Worm (Caenorhabditis elegans) whole organism, late embryonic: ENCODE measurements around the gene nhr-61.

Experiments used
- C38D4.7 ChIP-seq: fragments of 200-800 bp; sonication (Bioruptor generic); optimal IDR thresholded peaks from 2 replicates; lab custom pipeline; 2018; ENCODE audit warnings: mild to moderate bottlenecking, missing genetic modification characterization, moderate library complexity, missing compliant biosample characterization
- ama-1 ChIP-seq: fragments of 150-350 bp; optimal IDR thresholded peaks from 2 replicates; lab custom pipeline; 2014
- ceh-14 ChIP-seq: sonication (generic microtip); optimal IDR thresholded peaks from 2 replicates; lab custom pipeline; 2016; ENCODE audit warnings: missing genotype, missing genetic modification characterization, missing compliant biosample characterization
- ceh-18 ChIP-seq: sonication (generic microtip); optimal IDR thresholded peaks from 2 replicates; lab custom pipeline; 2016; ENCODE audit warnings: missing genetic modification characterization, missing compliant biosample characterization
- ceh-45 ChIP-seq: fragments of 200-800 bp; sonication (Bioruptor generic); IDR thresholded peaks from 2 replicates; pipeline ENCODE4 v1.3.6; 2022; ENCODE audit warnings: missing genetic modification reagents, missing genetic modification characterization, missing compliant biosample characterization
- ceh-9 ChIP-seq: sonication (generic microtip); optimal IDR thresholded peaks from 2 replicates; lab custom pipeline; 2016; ENCODE audit warnings: mild to moderate bottlenecking, missing genetic modification characterization, inconsistent platforms, missing compliant biosample characterization
- pha-4 ChIP-seq: fragments of 150-350 bp; optimal IDR thresholded peaks from 2 replicates; lab custom pipeline; 2018; ENCODE audit warnings: missing biosample characterization, missing genetic modification reagents, missing genetic modification characterization
- pqm-1 ChIP-seq: sonication (generic microtip); optimal IDR thresholded peaks from 2 replicates; lab custom pipeline; 2016; ENCODE audit warnings: missing genetic modification characterization, missing compliant biosample characterization
- pros-1 ChIP-seq: fragments of 150-350 bp; optimal IDR thresholded peaks from 2 replicates; lab custom pipeline; 2014; ENCODE audit warnings: missing biosample characterization, missing genetic modification reagents, missing genetic modification characterization
- rnt-1 ChIP-seq: sonication (generic microtip); optimal IDR thresholded peaks from 2 replicates; lab custom pipeline; 2016; ENCODE audit warnings: missing genetic modification characterization, missing compliant biosample characterization
- tbx-2 ChIP-seq: sonication (generic microtip); optimal IDR thresholded peaks from 2 replicates; lab custom pipeline; 2016; ENCODE audit warnings: missing genetic modification characterization, missing compliant biosample characterization
- zip-5 ChIP-seq: sonication (generic microtip); optimal IDR thresholded peaks from 2 replicates; lab custom pipeline; 2016; ENCODE audit warnings: missing genetic modification characterization, missing compliant biosample characterization

DNA sequence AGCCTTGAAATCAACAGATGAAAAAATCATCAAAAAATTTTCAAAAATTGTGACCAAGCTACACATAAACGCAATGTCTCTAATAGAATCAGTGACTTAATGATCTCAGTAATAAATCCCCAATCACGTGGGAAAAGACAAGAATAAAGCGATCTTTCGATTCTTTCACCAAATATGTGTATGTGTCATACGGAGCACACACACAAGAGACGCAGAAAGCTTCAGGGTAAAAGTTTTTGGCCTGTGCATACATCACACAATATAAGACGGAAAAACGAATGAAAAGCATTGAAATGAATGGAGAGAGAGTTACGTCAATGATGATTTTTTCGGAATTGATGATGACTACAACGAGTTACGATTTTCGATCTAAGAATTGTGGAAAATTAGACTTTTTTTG is 2.1 kb upstream of the nhr-61 start:
- TF ChIP-seq rnt-1 (tag; lab: Kevin White, UChicago) (no peak), pros-1 (tag; lab: Kevin White, UChicago) (no peak), C38D4.7 (GFP tag; lab: Kevin White, UChicago) (no peak), ceh-18 (tag; lab: Kevin White, UChicago) (no peak), pha-4 (tag; lab: Kevin White, UChicago) (no peak), ceh-45 (GFP tag; lab: Robert Waterston, UW) (no peak), ceh-14 (no peak), tbx-2 (tag; lab: Kevin White, UChicago) (no peak), ceh-9 (tag; lab: Kevin White, UChicago) (no peak), pqm-1 (tag; lab: Kevin White, UChicago) (no peak), zip-5 (tag; lab: Kevin White, UChicago) (no peak), ama-1 (lab: Kevin White, UChicago) (no peak)
